Worm (Caenorhabditis elegans) whole organism, young adult: Measurements from ENCODE around the gene brc-2.

Experiments
- B0336.3 ChIP-seq: fragments of 200-800 bp; sonication (Bioruptor generic); IDR thresholded peaks from 2 replicates; pipeline ENCODE4 v1.3.6; 2022; ENCODE audit warnings: missing genetic modification characterization, missing compliant biosample characterization
- C06A6.2 ChIP-seq: fragments of 200-800 bp; sonication (Bioruptor generic); conservative IDR thresholded peaks from 2 replicates; pipeline ENCODE4 v1.3.6; 2022; ENCODE audit warnings: missing genetic modification characterization, missing compliant biosample characterization
- F49E8.2 ChIP-seq: sonication (generic microtip); optimal IDR thresholded peaks from 3 replicates; lab custom pipeline; 2017; ENCODE audit warnings: missing genetic modification characterization, mild to moderate bottlenecking, missing compliant biosample characterization, antibody characterized with exemption, moderate library complexity; ENCODE audit not compliant: insufficient read depth
- T26A5.8 ChIP-seq: sonication (generic microtip); optimal IDR thresholded peaks from 2 replicates; lab custom pipeline; 2016; ENCODE audit warnings: missing genetic modification characterization, missing compliant biosample characterization
- Y56A3A.18 ChIP-seq: fragments of 200-800 bp; sonication (Bioruptor generic); IDR thresholded peaks from 2 replicates; pipeline ENCODE4 v1.3.6; 2022; ENCODE audit warnings: missing genetic modification reagents, missing genetic modification characterization, missing compliant biosample characterization
- Y67H2A.10 ChIP-seq: fragments of 200-800 bp; sonication (Bioruptor generic); conservative IDR thresholded peaks from 2 replicates; pipeline ENCODE4 v1.3.6; 2022; ENCODE audit warnings: missing genetic modification reagents, missing genetic modification characterization, missing compliant biosample characterization
- ama-1 ChIP-seq, 3 experiments: fragments of 150-350 bp in 1 of 3; sonication (generic microtip) in 2 of 3; optimal IDR thresholded peaks; 2 replicates each; lab custom pipeline; 2014 to 2018; ENCODE audit warnings: missing biosample characterization in 2 of 3, missing genetic modification characterization in 2 of 3, missing genetic modification reagents in 2 of 3
- atf-7 ChIP-seq: sonication (generic microtip); optimal IDR thresholded peaks from 2 replicates; lab custom pipeline; 2017; ENCODE audit warnings: mild to moderate bottlenecking, missing genetic modification characterization, missing compliant biosample characterization
- athp-1 ChIP-seq: sonication (generic microtip); optimal IDR thresholded peaks from 2 replicates; lab custom pipeline; 2017; ENCODE audit warnings: mild to moderate bottlenecking, missing genetic modification characterization, missing compliant biosample characterization
- attf-5 ChIP-seq: fragments of 200-800 bp; sonication (Bioruptor generic); optimal IDR thresholded peaks from 2 replicates; lab custom pipeline; 2018; ENCODE audit warnings: mild to moderate bottlenecking, missing genetic modification characterization, missing compliant biosample characterization
- cebp-1 ChIP-seq, 2 experiments: fragments of 200-800 bp in 1 of 2; sonication (Bioruptor generic) in 1 of 2; sonication (generic microtip) in 1 of 2; IDR thresholded peaks in 1 of 2; optimal IDR thresholded peaks in 1 of 2; 2 replicates each; pipeline versions ENCODE4 v1.3.6 to Lab custom; 2017 to 2022; ENCODE audit warnings: missing compliant biosample characterization in 2 of 2, missing genetic modification characterization in 2 of 2, mild to moderate bottlenecking in 1 of 2, missing genetic modification reagents in 1 of 2, moderate library complexity in 1 of 2
- chd-7 ChIP-seq: sonication (generic microtip); optimal IDR thresholded peaks from 2 replicates; lab custom pipeline; 2016; ENCODE audit warnings: mild to moderate bottlenecking, missing genetic modification characterization, moderate library complexity, missing compliant biosample characterization
- die-1 ChIP-seq: sonication (generic microtip); optimal IDR thresholded peaks from 2 replicates; lab custom pipeline; 2016; ENCODE audit warnings: missing genotype, mild to moderate bottlenecking, missing genetic modification characterization, missing compliant biosample characterization
- dox-1 ChIP-seq: fragments of 200-800 bp; sonication (Bioruptor generic); IDR thresholded peaks from 2 replicates; pipeline ENCODE4 v1.3.6; 2022; ENCODE audit warnings: missing genetic modification reagents, missing genetic modification characterization, missing compliant biosample characterization
- ets-4 ChIP-seq: fragments of 200-800 bp; sonication (Bioruptor generic); optimal IDR thresholded peaks from 2 replicates; lab custom pipeline; 2018; ENCODE audit warnings: mild to moderate bottlenecking, missing genetic modification characterization, missing compliant biosample characterization
- fkh-3 ChIP-seq: sonication (generic microtip); optimal IDR thresholded peaks from 2 replicates; lab custom pipeline; 2016; ENCODE audit warnings: mild to moderate bottlenecking, missing genetic modification characterization, missing compliant biosample characterization
- gei-17 ChIP-seq: fragments of 200-800 bp; sonication (Bioruptor generic); optimal IDR thresholded peaks from 2 replicates; lab custom pipeline; 2018; ENCODE audit warnings: mild to moderate bottlenecking, missing genetic modification characterization, missing compliant biosample characterization
- him-1 ChIP-seq: sonication (generic microtip); optimal IDR thresholded peaks from 2 replicates; lab custom pipeline; 2016; ENCODE audit warnings: missing genotype, missing genetic modification reagents, missing genetic modification characterization, missing compliant biosample characterization
- hlh-12 ChIP-seq: sonication (generic microtip); optimal IDR thresholded peaks from 2 replicates; lab custom pipeline; 2016; ENCODE audit warnings: missing genetic modification characterization, missing compliant biosample characterization
- hmg-1.2 ChIP-seq: fragments of 200-800 bp; sonication (Bioruptor generic); IDR thresholded peaks from 2 replicates; pipeline ENCODE4 v1.3.6; 2022; ENCODE audit warnings: missing genetic modification reagents, missing genetic modification characterization, missing compliant biosample characterization
- hmg-20 ChIP-seq: fragments of 200-800 bp; sonication (Bioruptor generic); IDR thresholded peaks from 2 replicates; pipeline ENCODE4 v1.3.6; 2022; ENCODE audit warnings: missing genetic modification reagents, missing genetic modification characterization, missing compliant biosample characterization
- lin-26 ChIP-seq: fragments of 200-800 bp; sonication (Bioruptor generic); IDR thresholded peaks from 2 replicates; pipeline ENCODE4 v1.3.6; 2022; ENCODE audit warnings: missing genetic modification reagents, missing genetic modification characterization, missing compliant biosample characterization
- lin-40 ChIP-seq: sonication (generic microtip); optimal IDR thresholded peaks from 2 replicates; lab custom pipeline; 2016; ENCODE audit warnings: missing genetic modification characterization, mild to moderate bottlenecking, missing compliant biosample characterization, missing genotype, missing genetic modification reagents
- lin-54 ChIP-seq: fragments of 200-800 bp; sonication (Bioruptor generic); optimal IDR thresholded peaks from 2 replicates; lab custom pipeline; 2018; ENCODE audit warnings: mild to moderate bottlenecking, missing genetic modification characterization, missing compliant biosample characterization
- lir-1 ChIP-seq: fragments of 200-800 bp; sonication (Bioruptor generic); conservative IDR thresholded peaks from 2 replicates; pipeline ENCODE4 v1.3.6; 2022; ENCODE audit warnings: missing genetic modification reagents, missing genetic modification characterization, missing compliant biosample characterization
- madf-6 ChIP-seq: fragments of 200-800 bp; sonication (Bioruptor generic); IDR thresholded peaks from 2 replicates; pipeline ENCODE4 v1.3.6; 2022; ENCODE audit warnings: missing genetic modification reagents, missing genetic modification characterization, missing compliant biosample characterization
- mcd-1 ChIP-seq: fragments of 200-800 bp; sonication (Bioruptor generic); IDR thresholded peaks from 2 replicates; pipeline ENCODE4 v1.3.6; 2022; ENCODE audit warnings: missing genetic modification reagents, missing genetic modification characterization, missing compliant biosample characterization
- mxl-1 ChIP-seq: sonication (generic microtip); optimal IDR thresholded peaks from 2 replicates; lab custom pipeline; 2016; ENCODE audit warnings: missing genetic modification characterization, missing compliant biosample characterization
- nfyb-1 ChIP-seq: fragments of 200-800 bp; sonication (Bioruptor generic); IDR thresholded peaks from 2 replicates; pipeline ENCODE4 v1.3.6; 2022; ENCODE audit warnings: missing genetic modification reagents, missing genetic modification characterization, missing compliant biosample characterization
- nhr-80 ChIP-seq: sonication (generic microtip); optimal IDR thresholded peaks from 2 replicates; lab custom pipeline; 2016; ENCODE audit warnings: missing genetic modification characterization, missing compliant biosample characterization
- pbrm-1 ChIP-seq: fragments of 200-800 bp; sonication (Bioruptor generic); IDR thresholded peaks from 2 replicates; pipeline ENCODE4 v1.3.6; 2022; ENCODE audit warnings: missing genetic modification reagents, missing genetic modification characterization, missing compliant biosample characterization
- pha-4 ChIP-seq: fragments of 150-350 bp; sonication (generic microtip); optimal IDR thresholded peaks from 2 replicates; lab custom pipeline; 2014; ENCODE audit warnings: missing biosample characterization, missing genetic modification reagents, missing genetic modification characterization
- rcor-1 ChIP-seq: fragments of 200-800 bp; sonication (Bioruptor generic); IDR thresholded peaks from 2 replicates; pipeline ENCODE4 v1.3.6; 2022; ENCODE audit warnings: missing genetic modification reagents, missing genetic modification characterization, missing compliant biosample characterization
- snpc-4 ChIP-seq, 5 experiments: fragments of 150-350 bp in 1 of 5; sonication (generic microtip) in 4 of 5; optimal IDR thresholded peaks; 2 replicates each; lab custom pipeline; 2014 to 2018; ENCODE audit warnings: missing genetic modification characterization in 5 of 5, missing biosample characterization in 3 of 5, antibody characterized with exemption in 2 of 5, mild to moderate bottlenecking in 2 of 5, missing compliant biosample characterization in 2 of 5, missing genotype in 2 of 5, moderate library complexity in 2 of 5, missing genetic modification reagents in 1 of 5
- somi-1 ChIP-seq: fragments of 200-800 bp; sonication (Bioruptor generic); optimal IDR thresholded peaks from 2 replicates; lab custom pipeline; 2018; ENCODE audit warnings: mild to moderate bottlenecking, missing genetic modification characterization, missing compliant biosample characterization
- tbp1 ChIP-seq: fragments of 200-800 bp; sonication (Bioruptor generic); optimal IDR thresholded peaks from 2 replicates; lab custom pipeline; 2018; ENCODE audit warnings: mild to moderate bottlenecking, missing genetic modification characterization, missing compliant biosample characterization
- unc-62 ChIP-seq: fragments of 150-350 bp; optimal IDR thresholded peaks from 2 replicates; lab custom pipeline; 2014; ENCODE audit warnings: missing biosample characterization, missing genetic modification reagents, missing genetic modification characterization
- zfh-2 ChIP-seq: fragments of 200-800 bp; sonication (Bioruptor generic); conservative IDR thresholded peaks from 2 replicates; pipeline ENCODE4 v1.3.6; 2022; ENCODE audit warnings: missing genetic modification reagents, missing genetic modification characterization, missing compliant biosample characterization
- ztf-22 ChIP-seq: fragments of 200-800 bp; sonication (Bioruptor generic); optimal IDR thresholded peaks from 2 replicates; lab custom pipeline; 2018; ENCODE audit warnings: mild to moderate bottlenecking, missing genetic modification characterization, moderate library complexity, missing compliant biosample characterization
- ztf-26 ChIP-seq: sonication (generic microtip); optimal IDR thresholded peaks from 2 replicates; lab custom pipeline; 2017; ENCODE audit warnings: missing genetic modification characterization, missing compliant biosample characterization

The brc-2 gene

ce11 chrIII:6895166-6895565 lies 7.7 kb downstream of the brc-2 start:
- peak; percentile 8 for TF ChIP-seq die-1
- peak; percentile 54 for TF ChIP-seq tbp1 (GFP tag; lab: Kevin White, UChicago)
- TF ChIP-seq zfh-2 = no peak
- TF ChIP-seq pbrm-1 (GFP tag; lab: Robert Waterston, UW) = no peak
- peak; percentile 49 for TF ChIP-seq ets-4 (GFP tag; lab: Kevin White, UChicago)
- TF ChIP-seq F49E8.2 = no peak
- peak; percentile 52 for TF ChIP-seq chd-7
- TF ChIP-seq pha-4 (tag; lab: Kevin White, UChicago) = peak; percentile 20
- TF ChIP-seq nhr-80 = peak; percentile 94
- TF ChIP-seq Y67H2A.10 (GFP tag; lab: Robert Waterston, UW) = no peak
- peak; percentile 58 for TF ChIP-seq somi-1
- TF ChIP-seq cebp-1 (GFP tag; IDR thresholded peaks at IDR 0.05; lab: Robert Waterston, UW) = no peak
- peak; percentile 74 for TF ChIP-seq cebp-1 (tag; optimal IDR thresholded peaks at IDR 0.05; lab: Kevin White, UChicago)
- TF ChIP-seq mcd-1 = peak; percentile 43; the same call in 1 of the 2 replicates
- peak; percentile 77 for TF ChIP-seq atf-7 (tag; lab: Kevin White, UChicago)
- no peak for TF ChIP-seq mxl-1 (tag; lab: Kevin White, UChicago)
- TF ChIP-seq lin-54 = peak; percentile 47
- TF ChIP-seq athp-1 (tag; lab: Kevin White, UChicago) = no peak
- TF ChIP-seq ama-1 (optimal IDR thresholded peaks at IDR 0.05; lab: Kevin White, UChicago) = no peak
- peak in 1 of 2 experiments; percentile 51 for TF ChIP-seq ama-1 (GFP tag; optimal IDR thresholded peaks at IDR 0.05; lab: Kevin White, UChicago)
- peak; percentile 72; the same call in 1 of the 2 replicates for TF ChIP-seq Y56A3A.18
- TF ChIP-seq hlh-12 (tag; lab: Kevin White, UChicago) = no peak
- peak; percentile 85 for TF ChIP-seq unc-62
- peak; percentile 25; the same call in 1 of the 2 replicates for TF ChIP-seq lir-1 (GFP tag; lab: Robert Waterston, UW)
- peak; percentile 73 for TF ChIP-seq hmg-1.2 (GFP tag; lab: Robert Waterston, UW)
- no peak for TF ChIP-seq snpc-4 (GFP tag; optimal IDR thresholded peaks at IDR 0.05; lab: Kevin White, UChicago)
- TF ChIP-seq snpc-4 (tag; optimal IDR thresholded peaks at IDR 0.05; lab: Kevin White, UChicago) = peak in 1 of 4 experiments; percentile 39
- TF ChIP-seq lin-40 (tag; lab: Kevin White, UChicago) = peak; percentile 74
- peak; percentile 2 for TF ChIP-seq ztf-22 (GFP tag; lab: Kevin White, UChicago)
- no peak for TF ChIP-seq gei-17 (GFP tag; lab: Kevin White, UChicago)
- TF ChIP-seq madf-6 (GFP tag; lab: Robert Waterston, UW) = peak; percentile 31; the same call in 1 of the 2 replicates
- peak; percentile 31 for TF ChIP-seq ztf-26
- no peak for TF ChIP-seq T26A5.8 (tag; lab: Kevin White, UChicago)
- no peak for TF ChIP-seq rcor-1 (GFP tag; lab: Robert Waterston, UW)
- TF ChIP-seq nfyb-1 (GFP tag; lab: Robert Waterston, UW) = peak; percentile 45; the same call in 1 of the 2 replicates
- peak; percentile 47; the same call in 1 of the 2 replicates for TF ChIP-seq dox-1 (GFP tag; lab: Robert Waterston, UW)
- TF ChIP-seq hmg-20 (GFP tag; lab: Robert Waterston, UW) = no peak
- peak; percentile 41; the same call in 1 of the 2 replicates for TF ChIP-seq lin-26 (GFP tag; lab: Robert Waterston, UW)
- 0 out of 2 replicates have a peak, but pooled peaks have one; percentile 36 for TF ChIP-seq C06A6.2 (GFP tag; lab: Robert Waterston, UW)
- TF ChIP-seq B0336.3 = peak; percentile 75
- TF ChIP-seq fkh-3 = no peak
- TF ChIP-seq him-1 (tag; lab: Kevin White, UChicago) = peak; percentile 28
- TF ChIP-seq attf-5 (GFP tag; lab: Kevin White, UChicago) = peak; percentile 42
